Worm (Caenorhabditis elegans) whole organism, L2 larva: ENCODE results near the gene srx-108.
A peak's percentile ranks its signal among the peaks of the same experiment; 100 is the strongest.

Source experiments
- C34F6.9 ChIP-seq: fragments of 150-350 bp; optimal IDR thresholded peaks from 2 replicates; lab custom pipeline; 2014; ENCODE audit warnings: missing biosample characterization, missing genetic modification characterization
- F13H6.1 ChIP-seq: sonication (generic microtip); optimal IDR thresholded peaks from 2 replicates; lab custom pipeline; 2016; ENCODE audit warnings: missing genetic modification characterization, missing compliant biosample characterization
- R02D3.7 ChIP-seq: fragments of 150-350 bp; optimal IDR thresholded peaks from 2 replicates; lab custom pipeline; 2014; ENCODE audit warnings: missing biosample characterization, missing genetic modification characterization
- ZK546.5 ChIP-seq: sonication (generic microtip); optimal IDR thresholded peaks from 2 replicates; lab custom pipeline; 2017; ENCODE audit warnings: missing biosample characterization, missing genetic modification characterization
- alr-1 ChIP-seq: fragments of 150-350 bp; optimal IDR thresholded peaks from 2 replicates; lab custom pipeline; 2014; ENCODE audit warnings: missing biosample characterization, missing genetic modification characterization
- ama-1 ChIP-seq: fragments of 150-350 bp; optimal IDR thresholded peaks from 2 replicates; lab custom pipeline; 2018; ENCODE audit warnings: inconsistent platforms
- blmp-1 ChIP-seq: sonication (generic microtip); optimal IDR thresholded peaks from 2 replicates; lab custom pipeline; 2017; ENCODE audit warnings: missing genetic modification characterization, mild to moderate bottlenecking, missing compliant biosample characterization, antibody characterized with exemption, moderate library complexity; ENCODE audit not compliant: insufficient read depth
- ceh-16 ChIP-seq: fragments of 150-350 bp; optimal IDR thresholded peaks from 2 replicates; lab custom pipeline; 2014; ENCODE audit warnings: missing biosample characterization, missing genetic modification characterization
- crh-2 ChIP-seq: sonication (generic microtip); optimal IDR thresholded peaks from 2 replicates; lab custom pipeline; 2017; ENCODE audit warnings: missing biosample characterization, missing genetic modification characterization
- dmd-4 ChIP-seq: sonication (generic microtip); optimal IDR thresholded peaks from 2 replicates; lab custom pipeline; 2017; ENCODE audit warnings: missing biosample characterization, missing genetic modification characterization
- egl-27 ChIP-seq: sonication (generic microtip); optimal IDR thresholded peaks from 3 replicates; lab custom pipeline; 2017; ENCODE audit warnings: missing biosample characterization, missing genetic modification reagents, missing genetic modification characterization
- elt-3 ChIP-seq: sonication (generic microtip); optimal IDR thresholded peaks from 2 replicates; lab custom pipeline; 2017; ENCODE audit warnings: missing biosample characterization, missing genetic modification characterization
- fos-1 ChIP-seq: fragments of 150-350 bp; optimal IDR thresholded peaks from 2 replicates; lab custom pipeline; 2014; ENCODE audit warnings: missing biosample characterization, missing genetic modification characterization
- lin-11 ChIP-seq: fragments of 150-350 bp; sonication (generic microtip); optimal IDR thresholded peaks from 2 replicates; lab custom pipeline; 2014; ENCODE audit warnings: missing biosample characterization, missing genetic modification characterization, inconsistent platforms, mixed read lengths
- lin-39 ChIP-seq: fragments of 150-350 bp; optimal IDR thresholded peaks from 2 replicates; lab custom pipeline; 2014; ENCODE audit warnings: missing biosample characterization, missing genetic modification reagents, missing genetic modification characterization
- mab-5 ChIP-seq: fragments of 150-350 bp; optimal IDR thresholded peaks from 2 replicates; lab custom pipeline; 2014; ENCODE audit warnings: missing biosample characterization, missing genetic modification characterization
- mbf-1 ChIP-seq: sonication (generic microtip); optimal IDR thresholded peaks from 2 replicates; lab custom pipeline; 2017; ENCODE audit warnings: missing biosample characterization, missing genetic modification characterization
- mdl-1 ChIP-seq, 2 experiments: fragments of 150-350 bp in 1 of 2; sonication (generic microtip) in 1 of 2; optimal IDR thresholded peaks; 2 replicates each; lab custom pipeline; 2017; ENCODE audit warnings: missing biosample characterization in 2 of 2, missing genetic modification characterization in 2 of 2
- nhr-10 ChIP-seq: sonication (generic microtip); optimal IDR thresholded peaks from 2 replicates; lab custom pipeline; 2017; ENCODE audit warnings: missing biosample characterization, missing genetic modification characterization
- nhr-11 ChIP-seq: fragments of 150-350 bp; optimal IDR thresholded peaks from 2 replicates; lab custom pipeline; 2014; ENCODE audit warnings: missing biosample characterization, missing genetic modification characterization
- nhr-12 ChIP-seq: fragments of 150-350 bp; optimal IDR thresholded peaks from 2 replicates; lab custom pipeline; 2014; ENCODE audit warnings: missing biosample characterization, missing genetic modification characterization
- nhr-129 ChIP-seq: fragments of 150-350 bp; optimal IDR thresholded peaks from 2 replicates; lab custom pipeline; 2014; ENCODE audit warnings: missing biosample characterization, missing genetic modification characterization
- nhr-23 ChIP-seq: fragments of 150-350 bp; optimal IDR thresholded peaks from 2 replicates; lab custom pipeline; 2014; ENCODE audit warnings: missing biosample characterization, missing genetic modification reagents, missing genetic modification characterization
- nhr-237 ChIP-seq: fragments of 150-350 bp; optimal IDR thresholded peaks from 2 replicates; lab custom pipeline; 2014; ENCODE audit warnings: missing biosample characterization, missing genetic modification characterization
- nhr-25 ChIP-seq: fragments of 150-350 bp; sonication (generic microtip); optimal IDR thresholded peaks from 3 replicates; lab custom pipeline; 2014; ENCODE audit warnings: missing biosample characterization, missing genetic modification characterization
- nhr-6 ChIP-seq: fragments of 150-350 bp; optimal IDR thresholded peaks from 2 replicates; lab custom pipeline; 2014; ENCODE audit warnings: missing biosample characterization, missing genetic modification characterization
- nhr-77 ChIP-seq: fragments of 150-350 bp; optimal IDR thresholded peaks from 2 replicates; lab custom pipeline; 2014; ENCODE audit warnings: missing biosample characterization, missing genetic modification characterization
- peb-1 ChIP-seq: fragments of 150-350 bp; optimal IDR thresholded peaks from 2 replicates; lab custom pipeline; 2014; ENCODE audit warnings: missing biosample characterization, missing genetic modification characterization
- sem-4 ChIP-seq: fragments of 150-350 bp; optimal IDR thresholded peaks from 2 replicates; lab custom pipeline; 2014; ENCODE audit warnings: missing biosample characterization, missing genetic modification reagents, missing genetic modification characterization
- sma-3 ChIP-seq: sonication (generic microtip); optimal IDR thresholded peaks from 2 replicates; lab custom pipeline; 2016; ENCODE audit warnings: missing genetic modification reagents, missing genetic modification characterization, missing compliant biosample characterization
- sma-9 ChIP-seq, 2 experiments: fragments of 150-350 bp in 1 of 2; sonication (generic microtip) in 1 of 2; optimal IDR thresholded peaks; 2 replicates each; lab custom pipeline; 2014 to 2016; ENCODE audit warnings: missing genetic modification characterization in 2 of 2, mild to moderate bottlenecking in 1 of 2, missing biosample characterization in 1 of 2, missing compliant biosample characterization in 1 of 2, missing genetic modification reagents in 1 of 2, moderate library complexity in 1 of 2
- snpc-4 ChIP-seq: fragments of 150-350 bp; optimal IDR thresholded peaks from 2 replicates; lab custom pipeline; 2014; ENCODE audit warnings: missing biosample characterization, missing genetic modification characterization
- unc-39 ChIP-seq: fragments of 150-350 bp; optimal IDR thresholded peaks from 2 replicates; lab custom pipeline; 2014; ENCODE audit warnings: missing biosample characterization, missing genetic modification characterization
- unc-55 ChIP-seq: fragments of 150-350 bp; sonication (generic microtip); optimal IDR thresholded peaks from 3 replicates; lab custom pipeline; 2014; ENCODE audit warnings: missing biosample characterization, missing genetic modification reagents, missing genetic modification characterization
- zag-1 ChIP-seq: fragments of 150-350 bp; optimal IDR thresholded peaks from 2 replicates; lab custom pipeline; 2014; ENCODE audit warnings: missing biosample characterization, missing genetic modification characterization
- ztf-11 ChIP-seq: sonication (generic microtip); optimal IDR thresholded peaks from 2 replicates; lab custom pipeline; 2017; ENCODE audit warnings: missing biosample characterization, missing genetic modification characterization

The srx-108 gene

DNA sequence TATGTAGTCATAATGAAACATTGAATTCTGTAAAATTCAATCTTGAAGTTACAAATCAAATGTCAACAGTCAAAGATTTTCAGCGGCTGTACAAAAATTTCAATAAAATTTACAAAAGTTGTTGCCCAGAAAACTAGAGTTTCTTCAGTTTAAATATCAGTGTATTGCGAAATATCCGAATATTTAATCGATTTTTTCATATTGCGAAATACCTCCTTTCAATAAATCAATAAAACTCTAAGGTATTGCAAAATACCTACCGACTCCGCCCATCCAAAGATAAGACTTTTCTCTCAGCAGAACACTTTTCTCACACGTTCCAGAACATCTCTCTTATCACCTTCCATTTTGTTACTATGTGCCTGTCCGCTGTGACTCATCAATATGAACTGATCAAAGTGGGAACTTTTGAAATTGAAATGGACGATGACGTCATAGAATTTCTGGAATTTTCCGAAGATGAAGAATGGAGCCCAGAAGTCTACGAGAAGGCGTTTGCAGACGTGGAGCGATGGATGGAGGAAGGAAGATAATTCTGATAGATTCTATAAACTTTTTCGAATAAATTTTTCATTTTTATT lies 20.8 kb upstream of the srx-108 start:
- TF ChIP-seq ama-1 (no peak), lin-39 (tag; lab: Kevin White, UChicago) (no peak), nhr-25 (tag; lab: Kevin White, UChicago) (no peak), C34F6.9 (tag; lab: Kevin White, UChicago) (no peak), fos-1 (tag; lab: Kevin White, UChicago) (peak; percentile 44), unc-55 (peak; percentile 37), mab-5 (tag; lab: Kevin White, UChicago) (no peak)
- TF ChIP-seq, all 48 proteins: peak for 2

DNA sequence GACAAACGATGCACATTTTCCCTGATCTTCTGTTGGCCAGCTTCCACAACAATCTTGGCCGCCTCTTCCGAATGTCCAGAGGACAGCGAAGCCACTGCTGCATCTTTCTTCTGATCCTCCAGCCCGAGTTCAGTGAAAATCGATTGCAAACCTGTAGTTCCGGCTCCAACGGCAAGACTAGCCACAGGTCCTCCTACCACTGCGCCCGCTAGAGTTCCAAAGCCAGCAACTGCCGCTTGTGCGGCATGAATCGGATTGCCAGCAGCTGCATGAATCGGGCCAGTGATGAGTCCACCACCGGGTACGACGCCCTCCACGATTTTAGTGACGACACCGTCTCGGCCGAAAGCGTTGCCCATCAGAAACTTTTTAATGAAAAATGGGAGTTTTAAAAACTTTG lies 17.1 kb upstream of the srx-108 start, which contains the start of gene ifas-1:
Gene ifas-1 (minus strand): TSS at position 387 of the 400 bp plus-strand sequence.
- no peak for TF ChIP-seq unc-39 (tag; lab: Kevin White, UChicago)
- no peak for TF ChIP-seq nhr-10
- TF ChIP-seq fos-1 (tag; lab: Kevin White, UChicago): no peak
- TF ChIP-seq mdl-1 (tag; optimal IDR thresholded peaks at IDR 0.05; lab: Kevin White, UChicago): no peak
- no peak for TF ChIP-seq zag-1 (tag; lab: Kevin White, UChicago)
- no peak for TF ChIP-seq ztf-11 (tag; lab: Kevin White, UChicago)
- TF ChIP-seq nhr-129 (tag; lab: Kevin White, UChicago): no peak
- no peak for TF ChIP-seq egl-27 (tag; lab: Kevin White, UChicago)
- TF ChIP-seq mab-5 (tag; lab: Kevin White, UChicago): no peak
- no peak for TF ChIP-seq F13H6.1 (tag; lab: Kevin White, UChicago)
- no peak for TF ChIP-seq nhr-23 (tag; lab: Kevin White, UChicago)
- TF ChIP-seq blmp-1: no peak

DNA sequence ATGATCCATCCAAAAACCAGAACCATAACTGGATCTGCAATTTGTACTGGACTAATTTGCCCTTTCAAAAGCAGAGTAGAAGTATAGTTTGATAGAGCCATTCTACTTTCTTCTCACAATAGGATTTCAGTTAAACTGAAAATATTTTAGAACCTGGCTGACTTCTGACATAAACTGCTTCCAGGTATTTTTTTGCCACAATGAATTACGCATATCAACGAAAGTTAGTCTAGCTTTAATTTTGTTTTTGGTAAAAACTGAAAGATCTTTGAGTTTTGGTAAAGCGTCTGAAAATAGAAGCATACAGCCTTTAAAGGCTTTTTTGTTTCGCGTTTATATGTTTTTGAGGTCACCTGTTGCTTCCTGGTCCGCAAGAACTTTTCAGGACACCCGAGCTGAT lies 14.8 kb upstream of the srx-108 start, which contains the start of gene srx-101:
Gene srx-101 (minus strand): TSS at position 101 of the 400 bp plus-strand sequence.
- TF ChIP-seq nhr-12 (tag; lab: Kevin White, UChicago): no peak
- no peak for TF ChIP-seq ZK546.5
- no peak for TF ChIP-seq dmd-4 (tag; lab: Kevin White, UChicago)
- TF ChIP-seq zag-1 (tag; lab: Kevin White, UChicago): no peak
- no peak for TF ChIP-seq snpc-4 (tag; lab: Kevin White, UChicago)
- no peak for TF ChIP-seq nhr-6 (tag; lab: Kevin White, UChicago)
- TF ChIP-seq nhr-77 (tag; lab: Kevin White, UChicago): no peak
- TF ChIP-seq peb-1 (tag; lab: Kevin White, UChicago): no peak
- no peak for TF ChIP-seq unc-39 (tag; lab: Kevin White, UChicago)
- TF ChIP-seq mab-5 (tag; lab: Kevin White, UChicago): no peak
- TF ChIP-seq lin-11: no peak
- TF ChIP-seq ama-1: no peak
- TF ChIP-seq nhr-237: no peak
- no peak for TF ChIP-seq fos-1 (tag; lab: Kevin White, UChicago)
- no peak for TF ChIP-seq ceh-16
- no peak for TF ChIP-seq alr-1 (tag; lab: Kevin White, UChicago)
- no peak for TF ChIP-seq nhr-25 (tag; lab: Kevin White, UChicago)
- no peak for TF ChIP-seq sma-9 (GFP tag; optimal IDR thresholded peaks at IDR 0.05; lab: Kevin White, UChicago)
- no peak for TF ChIP-seq sma-9 (tag; optimal IDR thresholded peaks at IDR 0.05; lab: Kevin White, UChicago)

DNA sequence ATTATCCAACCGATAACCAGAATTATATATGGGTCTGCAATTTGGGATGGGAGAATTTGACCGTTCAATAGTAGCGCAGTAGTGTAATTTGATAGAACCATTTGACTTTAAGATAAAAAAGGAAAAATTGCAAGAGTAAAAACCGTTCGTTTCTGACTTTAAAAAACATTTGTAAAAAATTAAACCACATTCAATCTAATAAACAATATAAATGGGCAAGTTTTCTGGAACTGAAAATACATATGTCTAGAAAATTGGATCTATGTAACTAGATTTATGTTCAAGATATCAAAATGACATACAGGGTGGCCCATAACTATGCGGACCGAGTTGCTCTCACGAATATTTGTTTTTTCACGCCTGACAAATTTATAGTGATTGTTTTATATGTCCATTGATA lies 10.8 kb upstream of the srx-108 start, which contains the start of gene srx-102:
Gene srx-102 (minus strand): TSS at position 101 of the 400 bp plus-strand sequence.
- no peak for TF ChIP-seq unc-39 (tag; lab: Kevin White, UChicago)
- TF ChIP-seq alr-1 (tag; lab: Kevin White, UChicago): no peak
- no peak for TF ChIP-seq nhr-11 (tag; lab: Kevin White, UChicago)
- TF ChIP-seq mbf-1 (tag; lab: Kevin White, UChicago): no peak
- no peak for TF ChIP-seq nhr-237
- TF ChIP-seq R02D3.7 (tag; lab: Kevin White, UChicago): no peak
- no peak for TF ChIP-seq crh-2 (tag; lab: Kevin White, UChicago)
- no peak for TF ChIP-seq elt-3 (tag; lab: Kevin White, UChicago)
- no peak for TF ChIP-seq unc-55
- no peak for TF ChIP-seq peb-1 (tag; lab: Kevin White, UChicago)
- no peak for TF ChIP-seq nhr-10
- TF ChIP-seq sma-9 (GFP tag; optimal IDR thresholded peaks at IDR 0.05; lab: Kevin White, UChicago): no peak
- TF ChIP-seq sma-9 (tag; optimal IDR thresholded peaks at IDR 0.05; lab: Kevin White, UChicago): no peak
- TF ChIP-seq sem-4 (tag; lab: Kevin White, UChicago): no peak
- no peak for TF ChIP-seq sma-3 (GFP tag; lab: Kevin White, UChicago)
- TF ChIP-seq nhr-129 (tag; lab: Kevin White, UChicago): no peak
